Worm (Caenorhabditis elegans): ENCODE data around the gene C37C3.10.

- TF ChIP-seq ztf-4 (tag; optimal IDR thresholded peaks at IDR 0.05) (no peak), ama-1 (optimal IDR thresholded peaks at IDR 0.05) (no peak), egl-27 (tag; optimal IDR thresholded peaks at IDR 0.05) (no peak), ztf-11 (tag; optimal IDR thresholded peaks at IDR 0.05) (no peak), aly-2 (tag; optimal IDR thresholded peaks at IDR 0.05) (no peak), nhr-11 (tag; optimal IDR thresholded peaks at IDR 0.05) (no peak), R02D3.7 (tag; optimal IDR thresholded peaks at IDR 0.05) (no peak), ZK546.5 (tag; optimal IDR thresholded peaks at IDR 0.05) (no peak), zag-1 (tag; optimal IDR thresholded peaks at IDR 0.05) (no peak)
These were observed 36.5 kb downstream of the C37C3.10 start for ce11 chrV:7826362-7826761.

Data from whole organism, L3 larva.